Worm (Caenorhabditis elegans): Measurements from ENCODE around the gene twk-16.

DNA sequence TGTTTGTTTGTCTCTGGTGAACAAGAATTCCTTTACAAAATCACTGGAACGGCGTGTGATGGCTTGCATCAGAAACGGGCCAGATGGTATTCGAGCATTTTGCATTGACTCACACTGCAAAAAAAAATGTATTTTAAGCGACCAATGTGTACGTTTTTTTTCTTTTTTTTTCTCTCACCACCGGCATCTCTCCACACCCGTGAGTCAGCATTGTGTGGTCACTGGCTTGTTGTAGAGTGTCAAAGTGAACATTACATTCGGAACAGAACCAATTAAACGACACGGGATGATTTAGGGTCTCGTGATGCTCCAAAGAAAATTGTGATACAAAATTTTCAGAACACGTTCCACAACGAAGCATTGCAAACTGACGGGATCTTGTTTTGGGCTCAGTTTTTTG lies 20.6 kb downstream of the twk-16 start:
- TF ChIP-seq W03F9.2 (tag; optimal IDR thresholded peaks at IDR 0.05), result no peak
- no peak for TF ChIP-seq dao-5 (tag; optimal IDR thresholded peaks at IDR 0.05)
- TF ChIP-seq him-1 (tag; optimal IDR thresholded peaks at IDR 0.05), result no peak

Measured in whole organism, L4/young adult.